Worm (Caenorhabditis elegans): ENCODE measurements around the gene col-166.
A peak's percentile ranks its signal among the peaks of the same experiment; 100 is the strongest.

The col-166 gene

ce11 chrX:6259081-6259480 lies 20.7 kb upstream of the col-166 start:
- TF ChIP-seq aha-1 (tag) (peak; percentile 69), attf-4 (tag; optimal IDR thresholded peaks at IDR 0.05) (no peak), lsy-2 (tag; optimal IDR thresholded peaks at IDR 0.05) (peak in 1 of 2 experiments; percentile 14), daf-16 (GFP tag; optimal IDR thresholded peaks at IDR 0.05) (peak in 1 of 2 experiments; percentile 3), daf-16 (tag; optimal IDR thresholded peaks at IDR 0.05) (no peak), nhr-11 (tag; optimal IDR thresholded peaks at IDR 0.05) (peak; percentile 14), hlh-30 (tag; optimal IDR thresholded peaks at IDR 0.05; ENCODE audit: insufficient read depth) (peak; percentile 36)

- peak; percentile 48 for TF ChIP-seq rbr-2 (tag; optimal IDR thresholded peaks at IDR 0.05)
- peak in 1 of 2 experiments; percentile 44 for TF ChIP-seq lsy-2 (tag; optimal IDR thresholded peaks at IDR 0.05)
- TF ChIP-seq Y5F2A.4 (GFP tag; optimal IDR thresholded peaks at IDR 0.05), result no peak
- TF ChIP-seq D1046.2 (GFP tag; IDR thresholded peaks at IDR 0.05), result no peak
- TF ChIP-seq lin-1 (GFP tag; IDR thresholded peaks at IDR 0.05), result no peak
- TF ChIP-seq ztf-7 (tag; optimal IDR thresholded peaks at IDR 0.05), result no peak
- no peak for TF ChIP-seq ceh-20 (GFP tag; IDR thresholded peaks at IDR 0.05)
- peak; percentile 44 for TF ChIP-seq mep-1 (tag; optimal IDR thresholded peaks at IDR 0.05)
- no peak for TF ChIP-seq php-3 (GFP tag; IDR thresholded peaks at IDR 0.05)
- no peak for TF ChIP-seq egl-27 (tag; optimal IDR thresholded peaks at IDR 0.05)
- TF ChIP-seq nhr-25 (tag; optimal IDR thresholded peaks at IDR 0.05; ENCODE audit: borderline replicate concordance, insufficient read depth), result peak; percentile 2
- TF ChIP-seq ces-1 (GFP tag; optimal IDR thresholded peaks at IDR 0.05), result no peak
- TF ChIP-seq T20F7.1 (GFP tag; optimal IDR thresholded peaks at IDR 0.05), result no peak
- TF ChIP-seq snpc-4 (tag; optimal IDR thresholded peaks at IDR 0.05), result no peak
- no peak for TF ChIP-seq ZK546.5 (tag; optimal IDR thresholded peaks at IDR 0.05)
- no peak for TF ChIP-seq T26A8.4 (GFP tag; IDR thresholded peaks at IDR 0.05)
- no peak for TF ChIP-seq dpl-1 (GFP tag; optimal IDR thresholded peaks at IDR 0.05)
- TF ChIP-seq ceh-44 (GFP tag; IDR thresholded peaks at IDR 0.05), result no peak
- TF ChIP-seq nhr-237 (tag; optimal IDR thresholded peaks at IDR 0.05), result no peak
- TF ChIP-seq pha-4 (GFP tag; IDR thresholded peaks at IDR 0.05), result no peak
- TF ChIP-seq pha-4 (tag; optimal IDR thresholded peaks at IDR 0.05), result no peak
- TF ChIP-seq nhr-28 (tag; optimal IDR thresholded peaks at IDR 0.05), result no peak
- TF ChIP-seq set-16 (GFP tag; IDR thresholded peaks at IDR 0.05), result no peak
- no peak for TF ChIP-seq mxl-3 (GFP tag; optimal IDR thresholded peaks at IDR 0.05)
- TF ChIP-seq hif-1 (tag; optimal IDR thresholded peaks at IDR 0.05), result no peak
- no peak for TF ChIP-seq daf-19 (GFP tag; conservative IDR thresholded peaks at IDR 0.05)
- no peak for TF ChIP-seq lir-3 (tag; optimal IDR thresholded peaks at IDR 0.05)
- TF ChIP-seq R02D3.7 (tag; optimal IDR thresholded peaks at IDR 0.05), result no peak
- peak; percentile 47; the same call in 1 of the 2 replicates for TF ChIP-seq hmg-1.1 (GFP tag; IDR thresholded peaks at IDR 0.05)
- TF ChIP-seq dve-1 (tag; optimal IDR thresholded peaks at IDR 0.05; ENCODE audit: insufficient read depth), result peak; percentile 22
- no peak for TF ChIP-seq ceh-32 (tag; optimal IDR thresholded peaks at IDR 0.05; ENCODE audit: poor library complexity)
- TF ChIP-seq mdl-1 (tag; optimal IDR thresholded peaks at IDR 0.05), result peak in 1 of 2 experiments; percentile 33
- TF ChIP-seq unc-39 (tag; optimal IDR thresholded peaks at IDR 0.05), result no peak
- 0 out of 2 replicates have a peak, but pooled peaks have one; percentile 8 for TF ChIP-seq snpc-1.2 (GFP tag; IDR thresholded peaks at IDR 0.05)
- no peak for TF ChIP-seq F37D6.2 (tag; optimal IDR thresholded peaks at IDR 0.05)
- peak; percentile 74 for TF ChIP-seq hlh-30 (tag; optimal IDR thresholded peaks at IDR 0.05; ENCODE audit: insufficient read depth)
- no peak for TF ChIP-seq aly-2 (tag; optimal IDR thresholded peaks at IDR 0.05)
- no peak for TF ChIP-seq ama-1 (optimal IDR thresholded peaks at IDR 0.05)
- TF ChIP-seq vab-7 (GFP tag; IDR thresholded peaks at IDR 0.05), result no peak
- no peak for TF ChIP-seq nhr-77 (tag; optimal IDR thresholded peaks at IDR 0.05)
- TF ChIP-seq fkh-10 (GFP tag; optimal IDR thresholded peaks at IDR 0.05), result no peak
- TF ChIP-seq pqm-1 (tag; optimal IDR thresholded peaks at IDR 0.05), result no peak
- no peak for TF ChIP-seq daf-12 (tag; optimal IDR thresholded peaks at IDR 0.05)
- no peak for TF ChIP-seq madf-5 (GFP tag; IDR thresholded peaks at IDR 0.05)
- no peak for TF ChIP-seq Y105C5A.15 (GFP tag; IDR thresholded peaks at IDR 0.05)
These were observed 16.6 kb upstream of the col-166 start, which contains the start of gene W05H9.4 for ce11 chrX:6263194-6263698. Gene W05H9.4 (plus strand): TSS chrX:6263648.
